Fruit fly (Drosophila melanogaster) whole organism, prepupa: Measurements from ENCODE around the gene CG13896.

Experiments used
- CG11762 ChIP-seq: fragments of 200-800 bp; sonication (Bioruptor generic); optimal IDR thresholded peaks from 3 replicates; lab custom pipeline; 2016; ENCODE audit warnings: missing biosample characterization, missing genetic modification characterization; ENCODE audit not compliant: insufficient read depth
- CG11902 ChIP-seq: fragments of 200-800 bp; sonication (Bioruptor generic); optimal IDR thresholded peaks from 3 replicates; lab custom pipeline; 2016; ENCODE audit warnings: missing biosample characterization, missing genetic modification characterization
- CG15336 ChIP-seq: fragments of 200-800 bp; sonication (Bioruptor generic); IDR thresholded peaks from 2 replicates; pipeline ENCODE4 v1.3.6; 2022; ENCODE audit warnings: missing biosample characterization, missing genetic modification characterization
- CG1621 ChIP-seq: fragments of 200-800 bp; sonication (Bioruptor generic); optimal IDR thresholded peaks from 3 replicates; lab custom pipeline; 2018; ENCODE audit warnings: missing biosample characterization, mild to moderate bottlenecking, missing genetic modification characterization
- CG6163 ChIP-seq: fragments of 200-800 bp; sonication (Bioruptor generic); IDR thresholded peaks from 3 replicates; pipeline ENCODE4 v1.3.6; 2022; ENCODE audit warnings: missing biosample characterization, missing genetic modification characterization
- CG6854 ChIP-seq: fragments of 200-800 bp; sonication (Bioruptor generic); optimal IDR thresholded peaks from 2 replicates; lab custom pipeline; 2017; ENCODE audit warnings: missing biosample characterization, mild to moderate bottlenecking, missing genetic modification characterization
- Hr39 ChIP-seq: fragments of 200-800 bp; sonication (Bioruptor generic); optimal IDR thresholded peaks from 2 replicates; lab custom pipeline; 2016; ENCODE audit warnings: missing biosample characterization, missing genetic modification characterization
- Sox102F ChIP-seq: fragments of 200-800 bp; sonication (Bioruptor generic); optimal IDR thresholded peaks from 2 replicates; lab custom pipeline; 2016; ENCODE audit warnings: missing biosample characterization, mild to moderate bottlenecking, missing genetic modification characterization
- Sox14 ChIP-seq: fragments of 200-800 bp; sonication (Bioruptor generic); optimal IDR thresholded peaks from 3 replicates; lab custom pipeline; 2016; ENCODE audit warnings: missing biosample characterization, missing genetic modification characterization
- Sox15 ChIP-seq: fragments of 200-800 bp; sonication (Bioruptor generic); optimal IDR thresholded peaks from 3 replicates; lab custom pipeline; 2016; ENCODE audit warnings: missing biosample characterization, missing genetic modification characterization

dm6 chr3L:709882-710281, 1.8 kb downstream of the CG13896 start:
- TF ChIP-seq Hr39 (no peak), CG1621 (tag; lab: Kevin White, UChicago) (no peak), Sox15 (GFP tag; lab: Kevin White, UChicago) (no peak), CG11902 (GFP tag; lab: Kevin White, UChicago) (no peak), CG6854 (GFP tag; lab: Kevin White, UChicago) (no peak), Sox14 (GFP tag; lab: Kevin White, UChicago) (no peak), CG6163 (GFP tag; lab: Robert Waterston, UW) (no peak), Sox102F (no peak), CG11762 (GFP tag; lab: Kevin White, UChicago) (no peak), CG15336 (GFP tag; lab: Robert Waterston, UW) (no peak)
